Worm (Caenorhabditis elegans) whole organism, L4 larva: Measurements from ENCODE around the gene plk-3.

Experiments
- F10B5.3 ChIP-seq: sonication (generic microtip); optimal IDR thresholded peaks from 2 replicates; lab custom pipeline; 2016; ENCODE audit warnings: mild to moderate bottlenecking, missing genetic modification characterization, missing compliant biosample characterization
- F26F4.8 ChIP-seq: fragments of 200-800 bp; sonication (Bioruptor generic); conservative IDR thresholded peaks from 2 replicates; pipeline ENCODE4 v1.3.6; 2022; ENCODE audit warnings: missing genetic modification characterization, missing compliant biosample characterization
- F37D6.2 ChIP-seq: sonication (generic microtip); optimal IDR thresholded peaks from 2 replicates; lab custom pipeline; 2016; ENCODE audit warnings: mild to moderate bottlenecking, missing genetic modification characterization, missing compliant biosample characterization
- F44E2.7 ChIP-seq: fragments of 200-800 bp; sonication (Bioruptor generic); IDR thresholded peaks from 2 replicates; pipeline ENCODE4 v2.1.2; 2022; ENCODE audit warnings: missing genetic modification characterization, missing compliant biosample characterization
- F49E8.2 ChIP-seq: sonication (generic microtip); optimal IDR thresholded peaks from 2 replicates; lab custom pipeline; 2016; ENCODE audit warnings: missing compliant biosample characterization, mild to moderate bottlenecking, missing genetic modification characterization, borderline replicate concordance
- T20F7.1 ChIP-seq: fragments of 200-800 bp; sonication (Bioruptor generic); optimal IDR thresholded peaks from 2 replicates; lab custom pipeline; 2018; ENCODE audit warnings: mild to moderate bottlenecking, missing genetic modification characterization, missing compliant biosample characterization
- T26A8.4 ChIP-seq: fragments of 200-800 bp; sonication (Bioruptor generic); IDR thresholded peaks from 2 replicates; pipeline ENCODE4 v1.3.6; 2022; ENCODE audit warnings: missing genetic modification characterization, missing compliant biosample characterization
- Y105C5A.15 ChIP-seq: fragments of 200-800 bp; sonication (Bioruptor generic); IDR thresholded peaks from 2 replicates; pipeline ENCODE4 v1.3.6; 2022; ENCODE audit warnings: missing genetic modification characterization, missing compliant biosample characterization
- ZK337.2 ChIP-seq: fragments of 200-800 bp; sonication (Bioruptor generic); IDR thresholded peaks from 2 replicates; pipeline ENCODE4 v1.3.6; 2022; ENCODE audit warnings: missing genetic modification reagents, missing genetic modification characterization, missing compliant biosample characterization
- ZK546.5 ChIP-seq, 2 experiments: sonication (generic microtip); optimal IDR thresholded peaks; 2 replicates each; lab custom pipeline; 2017; ENCODE audit warnings: missing biosample characterization in 2 of 2, missing genetic modification characterization in 2 of 2
- aha-1 ChIP-seq: fragments of 150-350 bp; peaks from one replicate; lab custom pipeline; 2014; ENCODE audit warnings: missing biosample characterization, missing genetic modification characterization
- arid-1 ChIP-seq: fragments of 200-800 bp; sonication (Bioruptor generic); conservative IDR thresholded peaks from 2 replicates; pipeline ENCODE4 v1.3.6; 2022; ENCODE audit warnings: missing genetic modification reagents, missing genetic modification characterization, missing compliant biosample characterization
- ceh-20 ChIP-seq: fragments of 200-800 bp; sonication (Bioruptor generic); IDR thresholded peaks from 2 replicates; pipeline ENCODE4 v1.3.6; 2022; ENCODE audit warnings: missing genetic modification reagents, missing genetic modification characterization, missing compliant biosample characterization
- ceh-82 ChIP-seq: sonication (generic microtip); optimal IDR thresholded peaks from 2 replicates; lab custom pipeline; 2017; ENCODE audit warnings: missing biosample characterization, missing genetic modification characterization
- daf-12 ChIP-seq: fragments of 150-350 bp; optimal IDR thresholded peaks from 2 replicates; lab custom pipeline; 2014; ENCODE audit warnings: missing biosample characterization, missing genetic modification reagents, missing genetic modification characterization
- daf-16 ChIP-seq, 3 experiments: sonication (generic microtip); optimal IDR thresholded peaks; 2 replicates each; lab custom pipeline; 2016 to 2017; ENCODE audit warnings: missing genetic modification characterization in 3 of 3, missing genetic modification reagents in 3 of 3, mild to moderate bottlenecking in 2 of 3, missing compliant biosample characterization in 2 of 3, missing biosample characterization in 1 of 3, moderate library complexity in 1 of 3
- daf-19 ChIP-seq: fragments of 200-800 bp; sonication (Bioruptor generic); conservative IDR thresholded peaks from 2 replicates; pipeline ENCODE4 v1.3.6; 2022; ENCODE audit warnings: missing genetic modification characterization, missing compliant biosample characterization
- dmd-6 ChIP-seq: fragments of 200-800 bp; sonication (Bioruptor generic); IDR thresholded peaks from 2 replicates; pipeline ENCODE4 v1.3.6; 2022; ENCODE audit warnings: missing genetic modification reagents, missing genetic modification characterization, missing compliant biosample characterization
- dmd-9 ChIP-seq: fragments of 200-800 bp; sonication (Bioruptor generic); IDR thresholded peaks from 2 replicates; pipeline ENCODE4 v1.3.6; 2022; ENCODE audit warnings: missing genetic modification reagents, missing genetic modification characterization, missing compliant biosample characterization
- dve-1 ChIP-seq: sonication (generic microtip); optimal IDR thresholded peaks from 2 replicates; lab custom pipeline; 2017; ENCODE audit warnings: antibody characterized with exemption, mild to moderate bottlenecking, missing genetic modification characterization, missing compliant biosample characterization; ENCODE audit not compliant: insufficient read depth
- egl-27 ChIP-seq: sonication (generic microtip); optimal IDR thresholded peaks from 3 replicates; lab custom pipeline; 2017; ENCODE audit warnings: missing biosample characterization, missing genetic modification reagents, missing genetic modification characterization
- fkh-10 ChIP-seq: fragments of 150-350 bp; optimal IDR thresholded peaks from 2 replicates; lab custom pipeline; 2014; ENCODE audit warnings: missing biosample characterization, missing genetic modification reagents, missing genetic modification characterization
- hlh-30 ChIP-seq: sonication (generic microtip); optimal IDR thresholded peaks from 2 replicates; lab custom pipeline; 2017; ENCODE audit warnings: antibody characterized with exemption, mild to moderate bottlenecking, missing genetic modification characterization, missing compliant biosample characterization; ENCODE audit not compliant: insufficient read depth
- lin-1 ChIP-seq: fragments of 200-800 bp; sonication (Bioruptor generic); IDR thresholded peaks from 2 replicates; pipeline ENCODE4 v1.3.6; 2022; ENCODE audit warnings: missing genetic modification reagents, missing genetic modification characterization, missing compliant biosample characterization
- lin-13 ChIP-seq: fragments of 150-350 bp; optimal IDR thresholded peaks from 2 replicates; lab custom pipeline; 2014; ENCODE audit warnings: missing biosample characterization, missing genetic modification reagents, missing genetic modification characterization
- lin-39 ChIP-seq: fragments of 150-350 bp; optimal IDR thresholded peaks from 2 replicates; lab custom pipeline; 2014; ENCODE audit warnings: missing biosample characterization, missing genetic modification reagents, missing genetic modification characterization
- lir-3 ChIP-seq: sonication (generic microtip); optimal IDR thresholded peaks from 2 replicates; lab custom pipeline; 2016; ENCODE audit warnings: mild to moderate bottlenecking, missing genetic modification characterization, missing compliant biosample characterization
- lsy-2 ChIP-seq, 2 experiments: fragments of 150-350 bp in 1 of 2; sonication (generic microtip) in 1 of 2; optimal IDR thresholded peaks; 2 replicates each; lab custom pipeline; 2014 to 2017; ENCODE audit warnings: missing biosample characterization in 2 of 2, missing genetic modification characterization in 2 of 2
- madf-9 ChIP-seq: fragments of 200-800 bp; sonication (Bioruptor generic); conservative IDR thresholded peaks from 2 replicates; pipeline ENCODE4 v1.3.6; 2022; ENCODE audit warnings: missing genetic modification reagents, missing genetic modification characterization, missing compliant biosample characterization
- mdl-1 ChIP-seq, 2 experiments: fragments of 150-350 bp in 1 of 2; sonication (generic microtip) in 1 of 2; optimal IDR thresholded peaks; 2 replicates each; lab custom pipeline; 2014 to 2017; ENCODE audit warnings: missing biosample characterization in 2 of 2, missing genetic modification characterization in 2 of 2
- mxl-3 ChIP-seq: fragments of 200-800 bp; sonication (Bioruptor generic); optimal IDR thresholded peaks from 2 replicates; lab custom pipeline; 2018; ENCODE audit warnings: mild to moderate bottlenecking, missing genetic modification characterization, missing compliant biosample characterization
- nhr-111 ChIP-seq: fragments of 200-800 bp; sonication (Bioruptor generic); optimal IDR thresholded peaks from 2 replicates; lab custom pipeline; 2018; ENCODE audit warnings: mild to moderate bottlenecking, missing genetic modification characterization, missing compliant biosample characterization
- nhr-28 ChIP-seq: fragments of 150-350 bp; optimal IDR thresholded peaks from 2 replicates; lab custom pipeline; 2014; ENCODE audit warnings: missing biosample characterization, missing genetic modification characterization
- nhr-41 ChIP-seq: fragments of 200-800 bp; sonication (Bioruptor generic); IDR thresholded peaks from 2 replicates; pipeline ENCODE4 v1.3.6; 2022; ENCODE audit warnings: missing genetic modification reagents, missing genetic modification characterization, missing compliant biosample characterization
- nhr-48 ChIP-seq: sonication (generic microtip); optimal IDR thresholded peaks from 2 replicates; lab custom pipeline; 2016; ENCODE audit warnings: mild to moderate bottlenecking, missing genetic modification characterization, missing compliant biosample characterization
- nhr-77 ChIP-seq: fragments of 150-350 bp; optimal IDR thresholded peaks from 2 replicates; lab custom pipeline; 2014; ENCODE audit warnings: missing biosample characterization, missing genetic modification characterization
- php-3 ChIP-seq: fragments of 200-800 bp; sonication (Bioruptor generic); IDR thresholded peaks from 2 replicates; pipeline ENCODE4 v1.3.6; 2022; ENCODE audit warnings: missing genetic modification reagents, missing genetic modification characterization, missing compliant biosample characterization
- pqm-1 ChIP-seq: sonication (generic microtip); optimal IDR thresholded peaks from 2 replicates; lab custom pipeline; 2017; ENCODE audit warnings: missing biosample characterization, missing genetic modification characterization
- rbr-2 ChIP-seq: sonication (generic microtip); optimal IDR thresholded peaks from 2 replicates; lab custom pipeline; 2016; ENCODE audit warnings: missing genotype, missing genetic modification characterization, missing compliant biosample characterization
- sdz-12 ChIP-seq: fragments of 200-800 bp; sonication (Bioruptor generic); optimal IDR thresholded peaks from 2 replicates; lab custom pipeline; 2018; ENCODE audit warnings: mild to moderate bottlenecking, missing genetic modification characterization, missing compliant biosample characterization
- set-16 ChIP-seq: fragments of 200-800 bp; sonication (Bioruptor generic); IDR thresholded peaks from 2 replicates; pipeline ENCODE4 v1.3.6; 2022; ENCODE audit warnings: missing genetic modification reagents, missing genetic modification characterization, missing compliant biosample characterization
- snpc-1.2 ChIP-seq: fragments of 200-800 bp; sonication (Bioruptor generic); IDR thresholded peaks from 2 replicates; pipeline ENCODE4 v1.3.6; 2022; ENCODE audit warnings: missing genetic modification reagents, missing genetic modification characterization, missing compliant biosample characterization
- snpc-4 ChIP-seq: fragments of 150-350 bp; optimal IDR thresholded peaks from 2 replicates; lab custom pipeline; 2014; ENCODE audit warnings: missing biosample characterization, missing genetic modification characterization
- spr-3 ChIP-seq: fragments of 200-800 bp; sonication (Bioruptor generic); optimal IDR thresholded peaks from 2 replicates; lab custom pipeline; 2018; ENCODE audit warnings: mild to moderate bottlenecking, missing genetic modification characterization, missing compliant biosample characterization
- unc-130 ChIP-seq: sonication (generic microtip); optimal IDR thresholded peaks from 2 replicates; lab custom pipeline; 2016; ENCODE audit warnings: missing genetic modification reagents, missing genetic modification characterization, missing compliant biosample characterization
- unc-39 ChIP-seq: sonication (generic microtip); optimal IDR thresholded peaks from 2 replicates; lab custom pipeline; 2017; ENCODE audit warnings: missing biosample characterization, missing genetic modification characterization
- unc-62 ChIP-seq, 3 experiments: fragments of 150-350 bp in 1 of 3; sonication (generic microtip); optimal IDR thresholded peaks in 2 of 3; peaks in 1 of 3; 1 replicate in 1 of 3; 2 replicates in 2 of 3; lab custom pipeline; 2014 to 2017; ENCODE audit warnings: missing biosample characterization in 3 of 3, missing genetic modification characterization in 3 of 3, missing genetic modification reagents in 3 of 3, missing genotype in 1 of 3

plk-3 gene

ce11 chrIV:7507841-7508509 lies 35.0 kb upstream of the plk-3 start, which contains the start of the genes vdac-1 and R05G6.5 (continued):
- no peak for TF ChIP-seq F49E8.2
- no peak for TF ChIP-seq egl-27 (tag; lab: Kevin White, UChicago)
- peak; percentile 72 for TF ChIP-seq lin-13
- peak; percentile 93 for TF ChIP-seq nhr-28 (tag; lab: Kevin White, UChicago)
- TF ChIP-seq dmd-6 (GFP tag; lab: Robert Waterston, UW): peak; percentile 88
- TF ChIP-seq hlh-30 (tag; lab: Kevin White, UChicago): peak; percentile 92
- no peak for TF ChIP-seq ZK546.5 (tag; optimal IDR thresholded peaks at IDR 0.05; lab: Kevin White, UChicago)
- no peak for TF ChIP-seq lin-39 (tag; lab: Kevin White, UChicago)
- TF ChIP-seq daf-19: no peak
- TF ChIP-seq lin-1: peak; percentile 65; the same call in 1 of the 2 replicates
- TF ChIP-seq F10B5.3: no peak
- TF ChIP-seq, all 104 proteins: peak for 53

ce11 chrIV:7507305-7507704 lies 34.3 kb upstream of the plk-3 start:
- TF ChIP-seq nhr-28 (tag; lab: Kevin White, UChicago) (peak; percentile 62), snpc-4 (tag; lab: Kevin White, UChicago) (no peak), F26F4.8 (GFP tag; lab: Robert Waterston, UW) (no peak), Y105C5A.15 (no peak), nhr-41 (GFP tag; lab: Robert Waterston, UW) (no peak), lin-1 (no peak), daf-16 (GFP tag; optimal IDR thresholded peaks at IDR 0.05; lab: Kevin White, UChicago) (peak in 1 of 2 experiments; percentile 6), daf-16 (tag; optimal IDR thresholded peaks at IDR 0.05; lab: Kevin White, UChicago) (peak; percentile 55), daf-12 (tag; lab: Kevin White, UChicago) (no peak), nhr-48 (tag; lab: Kevin White, UChicago) (peak; percentile 39), aha-1 (tag; lab: Kevin White, UChicago) (no peak), lir-3 (no peak), dmd-9 (GFP tag; lab: Robert Waterston, UW) (no peak), T26A8.4 (GFP tag; lab: Robert Waterston, UW) (no peak), ZK546.5 (tag; optimal IDR thresholded peaks at IDR 0.05; lab: Kevin White, UChicago) (no peak), madf-9 (no peak), F44E2.7 (GFP tag; lab: Robert Waterston, UW) (no peak), unc-39 (no peak), unc-62 (GFP tag; optimal IDR thresholded peaks at IDR 0.05 in 1 of 2; lab: Kevin White, UChicago) (peak in 1 of 2 experiments; percentile 96), unc-62 (tag; optimal IDR thresholded peaks at IDR 0.05; lab: Kevin White, UChicago) (no peak), T20F7.1 (GFP tag; lab: Kevin White, UChicago) (peak; percentile 7), dve-1 (tag; lab: Kevin White, UChicago) (peak; percentile 42), lsy-2 (tag; optimal IDR thresholded peaks at IDR 0.05; lab: Kevin White, UChicago) (peak; percentile 13 to 52), mxl-3 (GFP tag; lab: Kevin White, UChicago) (peak; percentile 43), nhr-77 (tag; lab: Kevin White, UChicago) (peak; percentile 24), sdz-12 (GFP tag; lab: Kevin White, UChicago) (no peak), egl-27 (tag; lab: Kevin White, UChicago) (no peak), pqm-1 (tag; lab: Kevin White, UChicago) (no peak), fkh-10 (no peak), F10B5.3 (no peak), ceh-82 (tag; lab: Kevin White, UChicago) (no peak), dmd-6 (GFP tag; lab: Robert Waterston, UW) (peak; percentile 55), set-16 (GFP tag; lab: Robert Waterston, UW) (no peak), nhr-111 (GFP tag; lab: Kevin White, UChicago) (no peak), unc-130 (GFP tag; lab: Kevin White, UChicago) (no peak), arid-1 (GFP tag; lab: Robert Waterston, UW) (no peak), mdl-1 (tag; optimal IDR thresholded peaks at IDR 0.05; lab: Kevin White, UChicago) (peak in 1 of 2 experiments; percentile 48), F37D6.2 (no peak), snpc-1.2 (no peak), lin-13 (no peak), php-3 (GFP tag; lab: Robert Waterston, UW) (no peak), ZK337.2 (GFP tag; lab: Robert Waterston, UW) (no peak), ceh-20 (GFP tag; lab: Robert Waterston, UW) (no peak), spr-3 (GFP tag; lab: Kevin White, UChicago) (no peak), rbr-2 (tag; lab: Kevin White, UChicago) (no peak)
